Worm (Caenorhabditis elegans) whole organism, L2 larva: Measurements from ENCODE around the gene mnp-1.

Experiments used
- alr-1 ChIP-seq: fragments of 150-350 bp; optimal IDR thresholded peaks from 2 replicates; lab custom pipeline; 2014; ENCODE audit warnings: missing biosample characterization, missing genetic modification characterization
- elt-1 ChIP-seq: fragments of 150-350 bp; optimal IDR thresholded peaks from 2 replicates; lab custom pipeline; 2014; ENCODE audit warnings: missing biosample characterization, missing genetic modification characterization
- elt-3 ChIP-seq: sonication (generic microtip); optimal IDR thresholded peaks from 2 replicates; lab custom pipeline; 2017; ENCODE audit warnings: missing biosample characterization, missing genetic modification characterization
- ztf-11 ChIP-seq: sonication (generic microtip); optimal IDR thresholded peaks from 2 replicates; lab custom pipeline; 2017; ENCODE audit warnings: missing biosample characterization, missing genetic modification characterization

DNA sequence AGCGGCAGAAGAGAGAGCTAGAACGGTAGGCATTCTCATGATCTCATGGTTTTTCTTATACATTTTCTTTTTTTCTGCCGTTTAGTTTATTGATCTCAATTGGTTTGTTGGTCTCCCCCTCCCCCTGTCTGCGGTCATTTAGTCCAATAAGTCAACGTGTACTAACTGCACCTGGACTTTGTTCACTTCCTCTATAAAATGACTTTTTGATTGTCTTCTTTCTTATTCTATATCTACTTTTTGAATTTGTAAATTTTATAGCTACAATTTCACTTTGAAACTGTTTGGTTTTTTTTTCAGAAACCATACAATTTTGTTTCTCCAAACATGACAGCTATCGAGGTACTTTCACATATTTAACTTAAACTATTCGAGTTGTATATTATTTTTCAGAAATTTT lies 11.3 kb downstream of the mnp-1 start, which contains the start of gene ckb-2:
- TF ChIP-seq ztf-11 (tag; lab: Kevin White, UChicago): no peak
- no peak for TF ChIP-seq elt-3
- TF ChIP-seq alr-1 (tag; lab: Kevin White, UChicago): no peak
- no peak for TF ChIP-seq elt-1
